Worm (Caenorhabditis elegans) whole organism, young adult: Measurements from ENCODE around the gene rpc-1.

Experiments used
- ceh-100 ChIP-seq: fragments of 200-800 bp; sonication (Bioruptor generic); IDR thresholded peaks from 2 replicates; pipeline ENCODE4 v1.3.6; 2022; ENCODE audit warnings: missing genetic modification reagents, missing genetic modification characterization, missing compliant biosample characterization
- dpl-1 ChIP-seq: fragments of 150-350 bp; optimal IDR thresholded peaks from 2 replicates; lab custom pipeline; 2014; ENCODE audit warnings: missing biosample characterization, missing genetic modification reagents, missing genetic modification characterization
- unc-62 ChIP-seq: fragments of 150-350 bp; optimal IDR thresholded peaks from 2 replicates; lab custom pipeline; 2014; ENCODE audit warnings: missing biosample characterization, missing genetic modification reagents, missing genetic modification characterization
- xnd-1 ChIP-seq: sonication (generic microtip); optimal IDR thresholded peaks from 2 replicates; lab custom pipeline; 2016; ENCODE audit warnings: missing genotype, missing genetic modification reagents, missing genetic modification characterization, missing compliant biosample characterization

ce11 chrIV:7211313-7211712 lies 45.8 kb upstream of the rpc-1 start:
- TF ChIP-seq dpl-1 (GFP tag; lab: Kevin White, UChicago) (no peak), xnd-1 (peak; percentile 42), unc-62 (GFP tag; lab: Kevin White, UChicago) (no peak), ceh-100 (GFP tag; lab: Robert Waterston, UW) (no peak)
